Fruit fly (Drosophila melanogaster) Kc167 (cell line): ENCODE data around the gene RYa-R.

Experiments
- Myc ChIP-seq: fragments of >200 bp; optimal IDR thresholded peaks from 2 replicates; lab custom pipeline; 2017; ENCODE audit warnings: missing external identifiers
- psq ChIP-seq: fragments of >200 bp; optimal IDR thresholded peaks from 2 replicates; lab custom pipeline; 2017; ENCODE audit warnings: missing external identifiers
- ttk ChIP-seq: sonication (Bioruptor generic); optimal IDR thresholded peaks from 2 replicates; lab custom pipeline; 2017; ENCODE audit warnings: missing external identifiers

DNA sequence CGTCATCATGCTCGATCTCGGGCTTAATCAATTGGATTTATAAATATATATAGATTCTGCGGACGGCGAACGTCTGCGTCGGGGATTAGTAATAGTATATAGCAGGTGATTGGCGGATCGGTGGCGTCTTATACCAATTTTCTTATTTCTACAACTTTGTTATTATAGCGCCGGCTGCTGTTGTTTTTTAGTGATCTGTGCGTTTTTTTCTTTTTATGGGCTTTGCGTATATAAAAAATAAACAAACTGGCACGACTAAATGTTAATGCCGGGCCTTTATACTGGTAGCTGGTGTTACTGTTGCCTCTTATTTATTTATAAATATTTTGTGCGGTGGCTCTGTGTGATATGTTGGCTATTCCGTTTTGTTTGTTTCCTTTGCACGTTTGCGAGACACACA, 72.4 kb downstream of the RYa-R start:
- TF ChIP-seq psq (no peak), ttk (no peak), Myc (no peak)
